Worm (Caenorhabditis elegans) whole organism, dauer: ENCODE results near the gene M117.4.
"Not testable (repeated sequence)": the region's sequence is repeated elsewhere in the genome, so short reads cannot be mapped to it uniquely, and the experiment has no call there.

Experiments used
- unc-62 ChIP-seq: sonication (generic microtip); optimal IDR thresholded peaks from 2 replicates; lab custom pipeline; 2017; ENCODE audit warnings: missing biosample characterization, missing genetic modification reagents, missing genetic modification characterization

Gene M117.4

ce11 chrIV:11847771-11848312, 14.5 kb upstream of the M117.4 start, which contains the start of the genes F38H4.6 and F38H4.4:
TSS of gene F38H4.6 (minus strand) at chrIV:11847871.
TSS of gene F38H4.4 (plus strand) at chrIV:11848262.
- no peak for TF ChIP-seq unc-62 (GFP tag; lab: Kevin White, UChicago)

DNA sequence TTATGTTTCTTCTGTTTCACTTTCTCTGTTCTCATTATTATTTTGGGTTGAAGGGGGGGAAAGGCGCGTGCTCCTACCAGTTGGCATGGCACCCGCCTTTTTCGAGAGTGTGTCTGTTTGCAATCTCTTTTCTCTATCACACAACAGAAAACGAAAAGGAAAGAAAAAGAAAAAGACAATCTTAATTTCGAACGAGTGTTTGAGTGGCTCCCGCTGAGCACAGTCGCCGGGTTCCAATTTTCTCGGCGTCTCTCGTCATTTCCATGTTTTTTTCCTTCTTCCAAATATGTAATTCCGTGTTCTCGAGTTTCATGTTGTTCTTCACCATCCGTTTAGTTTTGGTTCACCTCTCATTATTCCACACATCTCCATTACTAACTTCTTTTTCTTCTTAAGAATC, 8.8 kb upstream of the M117.4 start, which contains the start of gene F38H4.3:
TSS of gene F38H4.3 (plus strand) at position 301 of the 400 bp plus-strand sequence.
- no peak for TF ChIP-seq unc-62 (GFP tag; lab: Kevin White, UChicago)

DNA sequence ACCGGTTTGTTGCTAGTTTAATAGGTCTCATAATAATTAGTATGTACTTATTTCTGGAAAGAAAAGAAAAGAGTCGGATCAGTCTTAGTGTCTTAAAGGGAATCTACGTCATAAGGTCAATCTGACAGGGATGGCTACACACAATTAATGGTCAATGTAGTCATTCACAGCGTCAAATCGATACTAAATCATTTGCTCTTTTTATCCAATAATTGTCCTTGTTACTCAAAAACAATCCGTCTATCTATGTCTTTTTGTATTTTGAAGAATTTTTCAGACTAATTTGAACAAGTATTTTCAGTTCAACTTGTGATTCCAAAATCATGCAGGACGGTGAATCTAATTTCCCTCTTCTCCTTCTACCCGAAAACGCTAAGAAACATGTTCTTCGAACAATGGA, 5.3 kb upstream of the M117.4 start, which contains the start of gene fbxb-3:
TSS of gene fbxb-3 (plus strand) at position 301 of the 400 bp plus-strand sequence.
- no peak for TF ChIP-seq unc-62 (GFP tag; lab: Kevin White, UChicago)

DNA sequence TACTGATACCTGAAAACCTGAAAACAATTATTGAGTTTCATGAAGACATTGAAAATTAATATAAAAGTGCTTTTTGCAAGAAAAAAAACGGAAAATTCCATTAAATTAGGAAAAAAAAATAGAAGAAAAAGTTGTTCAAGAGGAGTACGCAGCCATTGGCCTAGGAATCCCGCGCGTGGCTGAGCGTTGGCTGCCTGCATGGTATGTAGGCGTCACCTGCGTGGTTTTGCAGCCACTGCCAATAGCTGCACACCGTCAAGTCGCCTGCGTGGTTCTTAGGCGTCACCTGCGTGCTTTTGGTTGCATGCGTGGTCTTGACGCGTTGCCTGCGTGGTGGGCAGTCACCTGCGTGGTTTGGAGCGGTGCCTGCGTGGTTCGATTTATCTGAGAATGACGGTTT, 5.3 kb downstream of the M117.4 start, which contains the start of gene M117.6:
TSS of gene M117.6 (minus strand) at position 101 of the 400 bp plus-strand sequence.
- not testable (repeated sequence) for TF ChIP-seq unc-62 (GFP tag; lab: Kevin White, UChicago)

ce11 chrIV:11822454-11822853, 10.9 kb downstream of the M117.4 start:
- no peak for TF ChIP-seq unc-62 (GFP tag; lab: Kevin White, UChicago)

DNA sequence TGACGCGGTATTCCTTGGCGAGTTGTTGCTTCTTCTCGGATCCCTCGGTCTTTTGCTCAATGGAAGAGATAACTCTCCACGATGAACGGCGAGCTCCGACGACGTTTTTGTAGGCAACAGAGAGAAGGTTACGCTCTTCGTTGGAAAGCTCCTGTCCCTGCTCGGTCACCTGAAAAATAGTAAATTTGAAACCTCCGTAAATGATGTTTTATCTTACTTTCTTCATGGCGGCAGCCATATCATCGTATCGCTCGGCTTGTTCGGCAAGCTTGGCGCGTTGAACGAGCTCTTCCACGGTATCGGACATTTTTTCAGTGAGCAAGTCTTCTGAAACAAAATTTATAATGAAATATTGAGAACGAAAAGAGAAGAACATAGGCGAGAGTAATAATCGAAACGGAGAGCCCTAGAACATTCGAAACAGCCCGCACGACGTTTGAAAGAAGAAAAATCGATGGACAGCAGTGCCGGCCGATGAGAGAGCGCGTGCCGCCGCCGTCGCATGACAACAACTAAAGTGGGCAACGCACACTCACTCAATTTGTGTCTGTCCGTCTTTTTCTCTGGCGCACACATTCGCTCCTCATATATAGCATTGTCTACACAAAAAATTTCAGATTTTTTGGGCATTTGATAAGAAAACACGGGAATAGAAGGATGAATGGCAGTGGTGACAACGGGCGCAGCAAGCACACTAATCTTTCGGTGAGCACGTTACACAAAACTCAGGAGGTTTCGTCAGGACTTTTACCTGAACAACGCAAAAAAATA, 11.6 kb downstream of the M117.4 start, which contains the start of the genes par-5 and M117.3:
TSS of gene par-5 (minus strand) at position 334 of the 771 bp plus-strand sequence.
TSS of gene M117.3 (plus strand) at position 616 of the 771 bp plus-strand sequence.
- TF ChIP-seq unc-62 (GFP tag; lab: Kevin White, UChicago) = no peak

- no peak for TF ChIP-seq unc-62 (GFP tag; lab: Kevin White, UChicago)
Measured at ce11 chrIV:11820067-11820913, 13.1 kb downstream of the M117.4 start.

DNA sequence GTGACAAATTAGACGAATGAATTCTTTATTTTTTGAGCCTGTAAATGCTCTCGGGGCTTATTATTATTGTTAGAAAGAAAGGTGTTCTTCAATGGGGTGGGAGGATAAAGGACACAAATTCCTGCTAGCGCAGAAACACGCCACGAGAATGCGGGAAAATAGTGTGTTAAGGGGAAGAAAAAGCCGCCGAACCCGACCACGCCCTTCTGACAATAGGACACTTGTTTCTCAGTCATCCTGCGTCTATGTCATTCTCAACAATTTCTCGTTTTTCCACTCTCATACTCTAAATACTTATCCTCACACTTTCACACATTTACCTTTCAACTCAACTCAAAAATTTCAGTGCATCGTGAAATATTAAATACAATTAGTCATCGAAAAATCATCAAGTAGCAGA, 19.5 kb downstream of the M117.4 start, which contains the start of gene M117.1:
TSS of gene M117.1 (plus strand) at position 347 of the 400 bp plus-strand sequence.
- TF ChIP-seq unc-62 (GFP tag; lab: Kevin White, UChicago) = no peak

ce11 chrIV:11812017-11812416, 21.3 kb downstream of the M117.4 start:
- no peak for TF ChIP-seq unc-62 (GFP tag; lab: Kevin White, UChicago)

DNA sequence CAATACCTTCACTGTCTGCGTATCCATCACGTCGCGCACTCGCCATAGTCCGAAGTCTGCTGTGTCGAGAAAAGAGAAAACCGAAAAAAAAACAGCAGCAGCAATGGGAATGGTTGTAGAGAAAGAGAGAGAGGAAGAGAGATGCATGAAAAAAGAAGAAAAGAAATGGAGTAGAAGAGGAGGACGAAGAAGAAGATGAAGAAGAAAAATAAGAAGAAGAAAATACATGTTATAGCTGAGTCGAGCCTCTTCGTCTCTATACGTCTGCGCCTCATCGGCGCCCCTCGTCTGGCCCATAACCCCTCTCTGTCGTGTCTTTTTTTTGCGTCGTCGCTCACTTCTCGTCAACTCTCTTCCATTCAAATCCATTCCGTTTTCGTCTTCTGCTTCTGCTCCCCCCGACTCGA, 23.6 kb downstream of the M117.4 start:
- TF ChIP-seq unc-62 (GFP tag; lab: Kevin White, UChicago) = no peak

DNA sequence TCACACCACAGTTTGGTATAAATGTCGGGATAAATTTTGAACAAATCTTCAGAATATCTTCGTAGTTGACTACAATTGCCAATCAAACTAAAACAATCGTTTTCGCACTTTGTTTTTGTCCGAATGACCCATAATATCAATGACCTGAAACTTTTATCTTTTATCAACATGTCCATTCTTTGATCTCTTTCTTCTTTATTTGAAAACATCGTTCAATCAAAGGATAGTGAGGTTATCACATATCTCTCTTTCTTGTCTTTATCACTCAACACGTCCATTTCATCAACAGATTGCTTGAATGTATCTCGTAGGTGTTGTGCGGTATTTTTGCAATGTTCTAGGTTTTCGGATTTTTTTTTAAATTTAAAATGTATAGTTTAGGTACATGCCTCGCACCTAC, 24.3 kb downstream of the M117.4 start:
- TF ChIP-seq unc-62 (GFP tag; lab: Kevin White, UChicago) = no peak

DNA sequence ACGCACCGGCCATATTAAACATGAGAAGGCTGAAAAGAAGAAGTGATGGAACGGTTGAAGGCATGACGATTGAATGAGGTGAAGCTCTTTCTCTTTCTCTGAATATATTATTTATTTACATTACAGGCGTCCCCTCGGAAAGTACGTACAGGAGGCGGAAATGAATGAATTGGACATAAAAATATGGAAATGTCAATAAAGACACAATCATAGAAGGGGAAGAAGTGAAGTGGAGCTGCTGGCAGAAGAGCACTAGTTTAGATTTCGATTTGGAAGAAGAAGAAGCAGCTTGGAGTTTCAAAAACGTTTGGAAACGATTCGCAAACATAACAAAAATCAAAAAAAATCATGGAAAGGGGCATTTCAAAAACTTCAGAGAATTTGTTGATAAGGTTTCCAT, 29.3 kb downstream of the M117.4 start, which contains the start of gene H01G02.1:
TSS of gene H01G02.1 (minus strand) at position 101 of the 400 bp plus-strand sequence.
- TF ChIP-seq unc-62 (GFP tag; lab: Kevin White, UChicago) = no peak

DNA sequence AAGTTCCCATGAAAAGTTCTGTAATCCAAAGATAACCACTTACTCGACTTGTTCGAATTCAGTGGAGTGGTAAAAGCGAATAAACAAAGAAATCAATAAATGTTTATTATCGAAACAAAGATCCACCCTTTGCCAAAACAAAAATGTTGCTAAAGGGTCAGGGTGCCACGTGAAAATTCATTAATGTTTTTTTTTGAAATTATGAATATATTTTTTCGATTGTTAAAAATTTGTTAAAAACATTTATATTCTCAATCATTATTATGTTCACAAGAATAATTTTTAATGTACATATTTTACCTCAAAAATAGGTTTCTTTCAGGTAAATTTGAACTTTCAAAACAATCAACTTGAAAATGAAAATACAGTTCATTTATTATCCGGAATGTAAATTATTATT, 30.3 kb downstream of the M117.4 start, which contains the start of gene H01G02.4:
TSS of gene H01G02.4 (minus strand) at position 101 of the 400 bp plus-strand sequence.
- TF ChIP-seq unc-62 (GFP tag; lab: Kevin White, UChicago) = no peak

ce11 chrIV:11801078-11801477, 32.3 kb downstream of the M117.4 start, which contains the start of gene dyf-18:
TSS of gene dyf-18 (minus strand) at chrIV:11801178.
- TF ChIP-seq unc-62 (GFP tag; lab: Kevin White, UChicago) = no peak

ce11 chrIV:11799240-11799639, 34.1 kb downstream of the M117.4 start:
- TF ChIP-seq unc-62 (GFP tag; lab: Kevin White, UChicago) = no peak
